Fruit fly (Drosophila melanogaster) Kc167 (cell line): ENCODE measurements around the gene muc.

Experiments
- Myc ChIP-seq: fragments of >200 bp; optimal IDR thresholded peaks from 2 replicates; lab custom pipeline; 2017; ENCODE audit warnings: missing external identifiers
- Sin3A ChIP-seq: fragments of >200 bp; optimal IDR thresholded peaks from 2 replicates; lab custom pipeline; 2018; ENCODE audit warnings: missing external identifiers
- h ChIP-seq: fragments of >200 bp; optimal IDR thresholded peaks from 3 replicates; lab custom pipeline; 2018; ENCODE audit warnings: missing external identifiers
- insv ChIP-seq: fragments of >200 bp; optimal IDR thresholded peaks from 3 replicates; lab custom pipeline; 2018; ENCODE audit warnings: missing external identifiers
- psq ChIP-seq: fragments of >200 bp; optimal IDR thresholded peaks from 2 replicates; lab custom pipeline; 2017; ENCODE audit warnings: missing external identifiers
- ttk ChIP-seq: sonication (Bioruptor generic); optimal IDR thresholded peaks from 2 replicates; lab custom pipeline; 2017; ENCODE audit warnings: missing external identifiers

Gene muc

DNA sequence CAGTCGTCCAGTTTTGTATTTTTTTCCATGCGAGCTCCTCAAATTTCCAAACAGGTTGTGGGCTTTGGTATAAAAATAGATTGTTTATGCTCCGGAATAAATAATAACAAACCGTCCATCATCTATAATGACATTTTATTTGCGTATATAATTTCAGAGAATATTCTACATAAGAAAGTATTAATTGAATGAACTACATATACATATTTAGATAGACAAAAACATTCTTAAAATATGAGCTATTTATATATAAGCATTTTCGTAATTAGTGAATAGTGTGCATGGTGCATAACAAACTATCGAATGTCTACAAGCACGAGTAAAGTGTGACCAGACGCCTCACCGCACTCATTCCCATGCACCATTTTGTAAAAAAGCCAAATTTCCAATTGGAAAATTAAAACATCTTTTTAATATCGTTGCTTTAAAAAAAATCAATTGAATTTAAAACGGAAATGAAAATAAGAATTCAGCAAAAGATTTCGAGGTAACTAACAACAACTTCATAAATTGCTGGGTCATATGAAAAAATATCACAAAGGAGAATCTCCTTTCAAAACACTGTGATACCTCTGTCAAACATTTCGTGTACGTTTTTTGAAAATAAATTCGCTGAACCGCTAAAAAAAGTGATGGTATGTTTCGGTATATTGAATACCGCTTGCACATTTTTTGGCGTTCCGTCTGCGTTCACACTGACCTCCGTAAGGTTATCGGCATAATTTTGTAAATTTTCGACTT, at the start of gene muc:
Gene muc, plus strand, starts transcription at position 541 of the 741 bp plus-strand sequence.
- no peak for TF ChIP-seq Myc (lab: Kevin White, UChicago)
- no peak for TF ChIP-seq psq
- TF ChIP-seq insv (lab: Kevin White, UChicago) = no peak
- TF ChIP-seq ttk (lab: Kevin White, UChicago) = no peak
- no peak for TF ChIP-seq Sin3A (lab: Kevin White, UChicago)
- no peak for TF ChIP-seq h

DNA sequence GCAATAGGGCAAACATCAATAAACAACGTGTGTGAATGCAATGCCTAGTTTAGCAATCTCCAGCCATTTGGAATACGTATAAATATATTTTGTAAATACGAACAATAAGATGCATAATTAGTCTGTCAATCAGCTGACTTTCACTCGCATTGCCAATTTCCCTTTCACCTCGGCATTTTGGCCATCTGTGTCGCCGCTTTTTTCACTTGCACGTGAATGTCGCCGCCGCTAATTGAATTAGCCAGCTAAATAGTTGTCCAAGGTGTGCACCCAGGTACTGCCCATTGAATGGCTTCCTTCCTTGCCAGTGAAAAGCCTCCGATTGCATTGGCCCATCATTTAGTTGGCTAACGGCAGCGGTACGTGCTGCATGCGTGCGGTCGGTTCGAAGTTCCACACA, 49.3 kb upstream of the muc start, which contains the start of gene ninaC:
Gene ninaC, plus strand, starts transcription at position 301 of the 400 bp plus-strand sequence.
- TF ChIP-seq Sin3A (lab: Kevin White, UChicago) = no peak

DNA sequence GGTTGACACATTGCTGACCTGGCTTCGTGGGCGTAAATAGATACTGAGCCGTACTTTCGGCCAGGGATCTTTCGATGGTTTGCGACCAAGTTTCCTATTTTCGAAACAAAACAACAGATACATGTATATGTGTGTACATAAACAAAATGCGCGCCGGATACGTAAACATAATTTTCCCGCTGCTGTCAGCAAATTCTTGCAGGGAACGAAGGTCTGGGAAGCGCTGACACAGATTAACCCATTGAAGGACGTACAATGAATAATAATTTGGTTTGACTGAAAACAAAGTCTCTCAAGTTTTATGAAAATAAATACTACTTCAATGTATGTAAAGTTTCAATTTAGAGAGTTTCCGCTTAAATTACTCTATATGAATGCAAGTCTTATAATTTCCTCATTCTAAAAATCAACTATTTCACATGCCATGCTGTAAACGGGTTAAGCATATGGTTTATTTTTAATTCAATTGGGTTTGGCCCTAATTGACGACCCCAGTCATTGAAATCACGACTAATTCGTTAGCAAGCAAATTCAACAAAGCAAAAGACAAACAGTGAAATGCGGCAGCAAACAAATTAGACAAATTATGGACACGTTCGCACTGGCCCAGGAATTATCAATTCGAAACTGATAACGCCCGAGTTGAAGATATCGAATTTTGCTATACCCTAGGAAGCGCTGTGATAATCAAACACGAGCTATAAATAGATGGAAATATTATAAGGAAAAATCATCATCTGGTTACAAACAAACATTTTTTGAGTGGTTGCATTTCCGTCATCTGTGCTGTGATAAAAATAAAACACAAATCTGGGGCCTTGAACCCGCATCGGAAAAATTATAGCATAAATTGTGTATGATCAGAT, 39.9 kb upstream of the muc start:
- TF ChIP-seq h (no peak), Myc (lab: Kevin White, UChicago) (no peak), ttk (lab: Kevin White, UChicago) (no peak), psq (no peak), insv (lab: Kevin White, UChicago) (no peak), Sin3A (lab: Kevin White, UChicago) (no peak)

DNA sequence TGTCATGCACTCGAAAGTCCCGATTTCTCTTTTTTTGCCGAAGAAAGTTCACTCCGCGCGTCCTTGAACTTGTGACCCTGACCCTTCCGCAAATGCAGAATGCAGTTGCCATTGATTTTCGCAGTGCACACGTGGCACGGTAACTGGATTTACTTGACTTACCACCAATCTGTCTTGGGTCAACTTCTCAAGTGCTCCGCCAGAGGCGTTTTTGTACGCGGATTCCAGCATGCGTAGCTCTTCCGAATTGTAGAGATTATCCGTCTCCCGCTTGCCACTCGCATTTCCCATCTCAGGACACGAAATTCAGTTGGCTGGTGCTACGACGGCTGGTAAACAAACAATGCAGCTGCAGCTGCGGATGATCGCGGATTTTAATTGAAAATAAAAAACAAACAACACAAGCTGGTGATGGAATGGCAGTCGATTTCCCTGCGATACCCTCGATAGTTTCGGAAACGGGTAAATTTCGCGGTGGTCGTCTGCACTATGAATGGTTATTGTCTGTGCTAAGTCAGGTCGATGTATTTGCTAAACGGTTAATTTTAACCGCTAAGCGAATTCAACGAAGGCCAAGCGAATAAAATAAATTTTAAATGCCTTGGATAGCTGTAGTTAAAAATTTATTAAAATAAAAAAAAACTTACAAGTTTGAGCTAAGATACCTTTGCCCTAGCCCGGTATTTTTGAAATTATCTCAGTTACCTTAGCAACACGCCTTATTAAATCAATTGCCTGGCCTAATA, 38.7 kb upstream of the muc start, which contains the start of the genes CG5149 and gudu:
Gene CG5149, minus strand, starts transcription at position 441 of the 746 bp plus-strand sequence.
Gene gudu, plus strand, starts transcription at position 696 of the 746 bp plus-strand sequence.
- TF ChIP-seq ttk (lab: Kevin White, UChicago) = no peak
- no peak for TF ChIP-seq psq
- TF ChIP-seq h = no peak
- TF ChIP-seq insv (lab: Kevin White, UChicago) = no peak
- no peak for TF ChIP-seq Sin3A (lab: Kevin White, UChicago)
- TF ChIP-seq Myc (lab: Kevin White, UChicago) = no peak

DNA sequence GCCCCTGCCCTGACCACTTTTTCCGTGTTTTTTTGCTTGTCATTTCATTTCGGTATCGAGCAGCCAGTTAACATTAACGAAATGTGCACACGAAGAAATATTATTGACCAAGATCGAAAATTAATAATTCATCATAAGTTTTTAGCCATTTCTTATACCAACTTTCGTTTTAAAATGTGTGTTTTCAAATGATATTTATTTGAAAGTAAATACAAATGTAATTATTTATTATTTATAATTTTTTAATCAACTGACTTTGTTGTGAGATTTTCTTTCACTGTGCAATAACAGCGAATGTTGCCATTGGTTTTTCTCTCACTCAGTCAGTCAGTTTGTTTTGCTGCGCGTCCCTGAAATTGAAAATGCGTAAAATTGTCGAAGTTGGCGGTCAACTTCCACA, 30.9 kb upstream of the muc start:
- TF ChIP-seq Myc (lab: Kevin White, UChicago) = no peak
- TF ChIP-seq Sin3A (lab: Kevin White, UChicago) = no peak
- no peak for TF ChIP-seq ttk (lab: Kevin White, UChicago)
- TF ChIP-seq insv (lab: Kevin White, UChicago) = no peak
- no peak for TF ChIP-seq h

DNA sequence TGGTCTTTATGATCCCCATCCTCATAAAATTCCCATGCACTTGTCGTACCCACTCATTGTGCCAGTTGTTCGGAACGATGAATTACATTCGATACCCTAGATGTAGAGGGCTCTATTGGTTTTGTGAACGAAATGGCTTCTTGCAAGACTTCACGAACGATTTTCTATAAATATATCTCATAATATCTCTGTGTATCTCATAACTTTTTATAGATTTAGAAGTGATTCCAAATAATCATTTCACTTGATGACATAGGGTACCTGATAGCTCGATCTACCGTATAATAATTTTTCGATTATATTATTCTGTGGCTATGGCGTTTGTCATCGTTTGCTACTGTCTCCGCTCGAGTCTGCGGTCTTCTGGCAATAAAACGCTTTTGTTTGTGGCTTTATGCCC, 29.7 kb upstream of the muc start:
- no peak for TF ChIP-seq ttk (lab: Kevin White, UChicago)
- no peak for TF ChIP-seq Myc (lab: Kevin White, UChicago)
- TF ChIP-seq Sin3A (lab: Kevin White, UChicago) = no peak
- TF ChIP-seq psq = no peak
- no peak for TF ChIP-seq insv (lab: Kevin White, UChicago)
- no peak for TF ChIP-seq h

DNA sequence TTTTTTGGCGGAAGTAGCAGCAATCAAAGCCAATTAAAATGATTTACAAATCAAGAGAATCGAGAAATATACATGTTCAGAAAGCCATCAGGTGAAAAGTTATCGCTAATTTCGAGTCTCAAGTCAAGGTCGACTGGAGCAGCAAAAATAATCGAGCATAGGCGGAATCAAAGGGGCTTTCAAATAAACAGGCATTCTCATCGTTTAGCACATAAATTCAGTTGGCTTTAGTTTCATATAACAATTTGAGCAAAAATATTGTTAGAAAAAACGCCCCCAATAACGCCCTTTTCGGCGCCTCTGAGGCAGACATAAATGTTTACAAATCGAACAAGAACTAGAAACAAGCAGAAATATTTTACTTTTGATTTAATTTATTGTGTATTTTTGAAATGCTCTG, 28.9 kb upstream of the muc start:
- no peak for TF ChIP-seq Myc (lab: Kevin White, UChicago)
- TF ChIP-seq ttk (lab: Kevin White, UChicago) = no peak
- TF ChIP-seq Sin3A (lab: Kevin White, UChicago) = no peak
- no peak for TF ChIP-seq h
- TF ChIP-seq insv (lab: Kevin White, UChicago) = no peak
- no peak for TF ChIP-seq psq

DNA sequence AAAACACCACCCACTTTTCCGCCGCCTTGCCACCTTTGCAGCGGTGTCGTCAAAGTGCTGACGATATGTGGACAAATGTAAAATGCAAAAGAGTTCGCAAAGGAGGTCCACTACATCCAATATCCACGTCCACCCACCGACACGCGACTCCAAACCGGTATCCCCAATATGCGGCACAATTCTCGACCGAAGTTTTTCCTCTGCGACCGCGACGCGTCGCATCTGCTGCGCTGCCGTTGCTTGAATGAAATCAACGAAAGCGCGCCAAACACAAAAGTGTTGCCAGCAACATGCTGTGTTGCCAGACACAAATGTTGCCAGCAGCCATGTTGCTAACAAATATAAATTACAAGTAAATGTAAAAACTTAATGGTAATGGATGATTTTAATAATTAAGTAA, 28.1 kb upstream of the muc start, which contains the start of gene CG5160:
Gene CG5160, minus strand, starts transcription at position 223 of the 400 bp plus-strand sequence.
- TF ChIP-seq insv (lab: Kevin White, UChicago) = no peak
- TF ChIP-seq ttk (lab: Kevin White, UChicago) = no peak
- TF ChIP-seq Myc (lab: Kevin White, UChicago) = no peak
- TF ChIP-seq Sin3A (lab: Kevin White, UChicago) = no peak
- TF ChIP-seq psq = no peak
- TF ChIP-seq h = no peak

DNA sequence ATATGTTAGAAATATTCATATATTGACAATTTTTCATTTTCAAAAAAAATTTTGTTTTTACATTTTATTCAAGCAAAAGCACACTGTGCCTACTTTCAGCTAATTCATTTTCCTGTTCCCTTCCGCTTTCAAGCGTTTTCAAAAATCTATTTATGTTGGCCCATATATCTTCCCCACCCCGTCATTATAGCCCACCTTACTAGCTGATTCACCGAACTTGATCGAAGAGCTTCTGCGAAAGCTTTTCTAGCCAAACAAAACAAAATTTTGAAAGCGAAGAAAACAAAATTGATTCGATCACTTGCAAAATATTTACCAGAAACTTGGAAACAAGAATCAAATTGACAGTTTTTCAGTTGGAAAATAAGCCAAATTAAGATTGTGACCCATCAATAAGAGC, 25.6 kb upstream of the muc start, which contains the start of gene CG5171:
Gene CG5171, plus strand, starts transcription at position 311 of the 400 bp plus-strand sequence.
- TF ChIP-seq Myc (lab: Kevin White, UChicago) (no peak), h (no peak), psq (no peak), ttk (lab: Kevin White, UChicago) (no peak)

DNA sequence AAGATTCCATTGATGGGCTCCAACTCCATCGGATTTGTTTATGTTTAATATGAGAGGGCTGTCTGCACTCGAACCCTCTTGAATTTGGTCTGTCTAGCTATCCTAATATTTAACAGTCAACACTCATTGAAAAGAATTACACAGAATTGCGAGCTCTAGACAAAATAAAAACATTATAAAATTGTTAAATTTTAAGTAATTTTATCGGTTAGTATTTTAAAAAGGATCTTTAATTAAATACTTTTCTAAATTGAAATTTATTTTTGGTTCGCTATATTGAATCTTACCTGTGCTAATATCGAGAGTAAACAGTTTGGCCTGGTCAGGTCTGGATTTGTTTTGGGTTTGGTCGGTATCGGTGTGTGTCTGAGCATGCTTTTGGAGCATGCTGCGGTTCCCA, 25.0 kb upstream of the muc start:
- TF ChIP-seq insv (lab: Kevin White, UChicago) = no peak
- TF ChIP-seq Myc (lab: Kevin White, UChicago) = no peak

DNA sequence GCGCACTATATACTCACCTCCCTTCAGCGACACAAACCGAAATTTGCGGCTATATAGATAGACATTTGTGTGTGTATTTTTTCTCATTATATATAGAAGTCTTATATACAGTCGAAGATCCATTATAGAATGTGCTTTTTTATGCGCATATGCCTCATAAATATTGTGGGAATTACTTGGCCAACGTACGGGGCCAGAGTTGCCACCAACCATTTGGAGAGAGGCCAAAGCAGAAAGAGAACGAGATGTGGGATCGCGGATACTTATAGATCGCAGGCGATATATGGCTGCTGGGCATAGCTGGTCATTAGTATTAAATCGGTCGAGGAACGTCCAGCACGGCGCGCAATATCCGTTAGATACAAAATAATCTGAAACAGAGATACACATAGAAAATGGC, 21.7 kb upstream of the muc start, which contains the start of gene CG5177:
Gene CG5177, plus strand, starts transcription at position 305 of the 400 bp plus-strand sequence.
- TF ChIP-seq psq (no peak), insv (lab: Kevin White, UChicago) (no peak), Sin3A (lab: Kevin White, UChicago) (no peak), h (no peak), ttk (lab: Kevin White, UChicago) (no peak), Myc (lab: Kevin White, UChicago) (no peak)
